Fruit fly (Drosophila melanogaster) whole organism, embryonic: Measurements from ENCODE around the gene PAN3.

Source experiments
- Blimp-1 ChIP-seq: fragments of 200-800 bp; sonication (Bioruptor generic); optimal IDR thresholded peaks from 3 replicates; lab custom pipeline; 2018; ENCODE audit warnings: missing biosample characterization, missing genetic modification characterization, mild to moderate bottlenecking, moderate library complexity, missing genetic modification reagents
- CG10321 ChIP-seq: fragments of 200-800 bp; sonication (Bioruptor generic); IDR thresholded peaks from 2 replicates; pipeline ENCODE4 v1.3.6; 2022; ENCODE audit warnings: missing biosample characterization, missing genetic modification characterization
- CG10366 ChIP-seq: fragments of 200-800 bp; sonication (Bioruptor generic); IDR thresholded peaks from 2 replicates; pipeline ENCODE4 v1.3.6; 2022; ENCODE audit warnings: missing biosample characterization, missing genetic modification characterization
- CG11085 ChIP-seq: fragments of 200-800 bp; sonication (Bioruptor generic); IDR thresholded peaks from 2 replicates; pipeline ENCODE4 v1.3.6; 2022; ENCODE audit warnings: missing biosample characterization, missing genetic modification characterization
- CG14441 ChIP-seq: fragments of 200-800 bp; sonication (Bioruptor generic); IDR thresholded peaks from 2 replicates; pipeline ENCODE4 v1.3.6; 2022; ENCODE audit warnings: missing biosample characterization, missing genetic modification characterization
- CG15011 ChIP-seq: fragments of 200-800 bp; sonication (Bioruptor generic); optimal IDR thresholded peaks from 3 replicates; lab custom pipeline; 2018; ENCODE audit warnings: missing biosample characterization, mild to moderate bottlenecking, missing genetic modification characterization
- CG15073 ChIP-seq: fragments of 200-800 bp; sonication (Bioruptor generic); optimal IDR thresholded peaks from 2 replicates; lab custom pipeline; 2016; ENCODE audit warnings: missing biosample characterization, missing genetic modification characterization
- CG15696 ChIP-seq: fragments of 200-800 bp; sonication (Bioruptor generic); optimal IDR thresholded peaks from 2 replicates; lab custom pipeline; 2019; ENCODE audit warnings: missing biosample characterization, mild to moderate bottlenecking, missing genetic modification characterization, moderate library complexity
- CG17359 ChIP-seq: fragments of 200-800 bp; sonication (Bioruptor generic); optimal IDR thresholded peaks from 3 replicates; lab custom pipeline; 2018; ENCODE audit warnings: missing biosample characterization, mild to moderate bottlenecking, missing genetic modification characterization, moderate library complexity
- CG18476 ChIP-seq: fragments of 200-800 bp; sonication (Bioruptor generic); optimal IDR thresholded peaks from 2 replicates; lab custom pipeline; 2016; ENCODE audit warnings: missing biosample characterization, mild to moderate bottlenecking, missing genetic modification characterization
- CG2678 ChIP-seq: fragments of 200-800 bp; sonication (Bioruptor generic); optimal IDR thresholded peaks from 3 replicates; lab custom pipeline; 2019; ENCODE audit warnings: missing biosample characterization, mild to moderate bottlenecking, missing genetic modification characterization, moderate library complexity
- CG3281 ChIP-seq: fragments of 200-800 bp; sonication (Bioruptor generic); optimal IDR thresholded peaks from 3 replicates; lab custom pipeline; 2017; ENCODE audit warnings: missing biosample characterization, mild to moderate bottlenecking, missing genetic modification characterization
- CG33557 ChIP-seq: fragments of 200-800 bp; sonication (Bioruptor generic); optimal IDR thresholded peaks from 2 replicates; lab custom pipeline; 2019; ENCODE audit warnings: missing biosample characterization, mild to moderate bottlenecking, missing genetic modification characterization, moderate library complexity
- CG34422 ChIP-seq: fragments of 200-800 bp; sonication (Bioruptor generic); IDR thresholded peaks from 3 replicates; pipeline ENCODE4 v1.3.6; 2022; ENCODE audit warnings: missing biosample characterization, missing genetic modification characterization
- CG43689 ChIP-seq: fragments of 200-800 bp; sonication (Bioruptor generic); IDR thresholded peaks from 2 replicates; pipeline ENCODE4 v1.3.6; 2022; ENCODE audit warnings: missing biosample characterization, missing genetic modification characterization
- CG6272 ChIP-seq: fragments of 200-800 bp; sonication (Bioruptor generic); IDR thresholded peaks from 2 replicates; pipeline ENCODE4 v1.3.6; 2022; ENCODE audit warnings: missing biosample characterization, missing genetic modification characterization
- CG7556 ChIP-seq: fragments of 200-800 bp; sonication (Bioruptor generic); optimal IDR thresholded peaks from 2 replicates; lab custom pipeline; 2017; ENCODE audit warnings: missing biosample characterization, mild to moderate bottlenecking, missing genetic modification characterization
- CG8478 ChIP-seq: fragments of >200 bp; optimal IDR thresholded peaks from 2 replicates; lab custom pipeline; 2018
- CG9609 ChIP-seq: fragments of 200-800 bp; sonication (Bioruptor generic); optimal IDR thresholded peaks from 3 replicates; lab custom pipeline; 2016; ENCODE audit warnings: missing biosample characterization, missing genetic modification characterization
- CG9817 ChIP-seq: fragments of 200-800 bp; sonication (Bioruptor generic); optimal IDR thresholded peaks from 2 replicates; lab custom pipeline; 2018; ENCODE audit warnings: missing biosample characterization, mild to moderate bottlenecking, missing genetic modification characterization, moderate library complexity
- CG9876 ChIP-seq: fragments of 200-800 bp; sonication (Bioruptor generic); optimal IDR thresholded peaks from 2 replicates; lab custom pipeline; 2016; ENCODE audit warnings: missing biosample characterization, missing genetic modification characterization
- H15 ChIP-seq: fragments of 200-800 bp; sonication (Bioruptor generic); IDR thresholded peaks from 3 replicates; pipeline ENCODE4 v1.3.6; 2022; ENCODE audit warnings: missing biosample characterization, missing genetic modification characterization
- HHEX ChIP-seq: fragments of 200-800 bp; sonication (Bioruptor generic); optimal IDR thresholded peaks from 3 replicates; lab custom pipeline; 2017; ENCODE audit warnings: missing biosample characterization, mild to moderate bottlenecking, missing genetic modification characterization, missing genetic modification reagents
- Kr ChIP-seq: fragments of 200-800 bp; sonication (Bioruptor generic); optimal IDR thresholded peaks from 2 replicates; lab custom pipeline; 2017; ENCODE audit warnings: missing biosample characterization, mild to moderate bottlenecking, missing genetic modification characterization
- Lhr ChIP-seq: fragments of 200-800 bp; sonication (Bioruptor generic); optimal IDR thresholded peaks from 3 replicates; lab custom pipeline; 2017; ENCODE audit warnings: mild to moderate bottlenecking, missing biosample characterization, missing genetic modification reagents, missing genetic modification characterization
- NC2β ChIP-seq: fragments of 200-800 bp; sonication (Bioruptor generic); optimal IDR thresholded peaks from 2 replicates; lab custom pipeline; 2016; ENCODE audit warnings: missing biosample characterization, missing genetic modification characterization
- Oli ChIP-seq: fragments of 200-800 bp; sonication (Bioruptor generic); optimal IDR thresholded peaks from 2 replicates; lab custom pipeline; 2018; ENCODE audit warnings: missing biosample characterization, mild to moderate bottlenecking, missing genetic modification characterization, moderate library complexity
- Pdp1 ChIP-seq, 2 experiments: fragments of 200-800 bp; sonication (Bioruptor generic); optimal IDR thresholded peaks; 3 replicates each; lab custom pipeline; 2016; ENCODE audit warnings: missing biosample characterization in 2 of 2, missing genetic modification characterization in 2 of 2, mild to moderate bottlenecking in 1 of 2, moderate library complexity in 1 of 2
- Ravus ChIP-seq: fragments of 200-800 bp; sonication (Bioruptor generic); IDR thresholded peaks from 2 replicates; pipeline ENCODE4 v1.3.6; 2022; ENCODE audit warnings: missing biosample characterization, missing genetic modification characterization
- Ssrp ChIP-seq: fragments of 200-800 bp; sonication (Bioruptor generic); optimal IDR thresholded peaks from 2 replicates; lab custom pipeline; 2018; ENCODE audit warnings: missing biosample characterization, mild to moderate bottlenecking, missing genetic modification characterization, moderate library complexity
- Trl ChIP-seq, 3 experiments: fragments of >200 bp in 2 of 3; fragments of 200-800 bp in 1 of 3; sonication (Bioruptor generic) in 1 of 3; optimal IDR thresholded peaks; 2 replicates in 1 of 3; 3 replicates in 2 of 3; lab custom pipeline; 2016 to 2017; ENCODE audit warnings: missing biosample characterization in 1 of 3, missing genetic modification characterization in 1 of 3
- ap ChIP-seq: fragments of 200-800 bp; sonication (Bioruptor generic); IDR thresholded peaks from 2 replicates; pipeline ENCODE4 v1.3.6; 2022; ENCODE audit warnings: missing biosample characterization, missing genetic modification characterization
- az2 ChIP-seq: fragments of 200-800 bp; sonication (Bioruptor generic); optimal IDR thresholded peaks from 3 replicates; lab custom pipeline; 2016; ENCODE audit warnings: missing biosample characterization, missing genetic modification characterization
- bbx ChIP-seq: fragments of 200-800 bp; sonication (Bioruptor generic); IDR thresholded peaks from 2 replicates; pipeline ENCODE4 v1.3.6; 2022; ENCODE audit warnings: missing biosample characterization, missing genetic modification characterization; ENCODE audit not compliant: partially characterized antibody
- br ChIP-seq: fragments of >200 bp; optimal IDR thresholded peaks from 2 replicates; lab custom pipeline; 2017
- cas ChIP-seq: fragments of 200-800 bp; sonication (Bioruptor generic); IDR thresholded peaks from 2 replicates; pipeline ENCODE4 v1.3.6; 2022; ENCODE audit warnings: missing biosample characterization, missing genetic modification characterization
- chn ChIP-seq: fragments of 200-800 bp; sonication (Bioruptor generic); optimal IDR thresholded peaks from 2 replicates; lab custom pipeline; 2016; ENCODE audit warnings: missing biosample characterization, missing genetic modification characterization
- crol ChIP-seq: fragments of 200-800 bp; sonication (Bioruptor generic); IDR thresholded peaks from 2 replicates; pipeline ENCODE4 v1.3.6; 2022; ENCODE audit warnings: missing biosample characterization, missing genetic modification characterization
- dimm ChIP-seq: fragments of 200-800 bp; sonication (Bioruptor generic); IDR thresholded peaks from 2 replicates; pipeline ENCODE4 v1.3.6; 2022; ENCODE audit warnings: missing biosample characterization, missing genetic modification characterization
- ems ChIP-seq: fragments of 200-800 bp; sonication (Bioruptor generic); optimal IDR thresholded peaks from 3 replicates; lab custom pipeline; 2016; ENCODE audit warnings: missing biosample characterization, missing genetic modification characterization
- en ChIP-seq: fragments of 200-800 bp; sonication (Bioruptor generic); optimal IDR thresholded peaks from 2 replicates; lab custom pipeline; 2016; ENCODE audit warnings: missing biosample characterization, missing genetic modification characterization
- ftz-f1 ChIP-seq: fragments of 200-800 bp; sonication (Bioruptor generic); optimal IDR thresholded peaks from 2 replicates; lab custom pipeline; 2016; ENCODE audit warnings: missing biosample characterization, missing genetic modification characterization
- gcm2 ChIP-seq: fragments of 200-800 bp; sonication (Bioruptor generic); optimal IDR thresholded peaks from 2 replicates; lab custom pipeline; 2016; ENCODE audit warnings: missing biosample characterization, missing genetic modification characterization
- her ChIP-seq: fragments of 200-800 bp; sonication (Bioruptor generic); optimal IDR thresholded peaks from 2 replicates; lab custom pipeline; 2016; ENCODE audit warnings: missing biosample characterization, missing genetic modification characterization
- kay ChIP-seq: fragments of 200-800 bp; sonication (Bioruptor generic); optimal IDR thresholded peaks from 2 replicates; lab custom pipeline; 2016; ENCODE audit warnings: missing biosample characterization, missing genetic modification characterization
- run ChIP-seq: fragments of 200-800 bp; sonication (Bioruptor generic); optimal IDR thresholded peaks from 3 replicates; lab custom pipeline; 2018; ENCODE audit warnings: missing biosample characterization, mild to moderate bottlenecking, missing genetic modification characterization
- sens ChIP-seq: fragments of 200-800 bp; sonication (Bioruptor generic); peaks from one replicate; lab custom pipeline; 2016; ENCODE audit warnings: missing biosample characterization, missing genetic modification characterization
- sima ChIP-seq: fragments of 200-800 bp; sonication (Bioruptor generic); optimal IDR thresholded peaks from 2 replicates; lab custom pipeline; 2016; ENCODE audit warnings: missing biosample characterization, missing genetic modification characterization
- stc ChIP-seq: fragments of 200-800 bp; sonication (Bioruptor generic); IDR thresholded peaks from 2 replicates; pipeline ENCODE4 v1.3.6; 2022; ENCODE audit warnings: missing biosample characterization, missing genetic modification characterization
- wdn ChIP-seq: fragments of 200-800 bp; sonication (Bioruptor generic); IDR thresholded peaks from 2 replicates; pipeline ENCODE4 v1.3.6; 2022; ENCODE audit warnings: missing biosample characterization, missing genetic modification characterization

The PAN3 gene

dm6 chr3L:3052110-3052871, 18.6 kb upstream of the PAN3 start, which contains the start of gene CG1271 (continued):
- TF ChIP-seq HHEX (GFP tag; lab: Kevin White, UChicago) (peak; percentile 51), Ssrp (tag; lab: Kevin White, UChicago) (peak; percentile 30), CG8478 (lab: Kevin White, UChicago) (no peak), Pdp1 (GFP tag; optimal IDR thresholded peaks at IDR 0.05; lab: Kevin White, UChicago) (peak; percentile 61 to 68), CG10321 (GFP tag; lab: Robert Waterston, UW) (no peak), br (lab: Kevin White, UChicago) (no peak), her (GFP tag; lab: Kevin White, UChicago) (peak; percentile 51), sima (no peak), crol (GFP tag; lab: Robert Waterston, UW) (no peak), CG7556 (peak; percentile 41), Kr (no peak), Oli (tag; lab: Kevin White, UChicago) (no peak), kay (GFP tag; lab: Kevin White, UChicago) (peak; percentile 65), CG2678 (peak; percentile 81), Ravus (GFP tag; lab: Robert Waterston, UW) (0 out of 2 replicates have a peak, but pooled peaks have one; percentile 3), run (tag; lab: Kevin White, UChicago) (no peak), gcm2 (GFP tag; lab: Kevin White, UChicago) (peak; percentile 23), Lhr (GFP tag; lab: Kevin White, UChicago) (peak; percentile 32), NC2β (peak; percentile 27), dimm (GFP tag; lab: Robert Waterston, UW) (no peak), CG18476 (peak; percentile 52), stc (GFP tag; lab: Robert Waterston, UW) (no peak), H15 (no peak), CG9817 (tag; lab: Kevin White, UChicago) (peak; percentile 45), CG15696 (tag; lab: Kevin White, UChicago) (peak; percentile 40), ftz-f1 (GFP tag; lab: Kevin White, UChicago) (no peak), CG15073 (GFP tag; lab: Kevin White, UChicago) (no peak), bbx (GFP tag; lab: Robert Waterston, UW) (no peak), cas (GFP tag; lab: Robert Waterston, UW) (no peak), en (GFP tag; lab: Kevin White, UChicago) (peak; percentile 34), CG17359 (tag; lab: Kevin White, UChicago) (peak; percentile 60), ap (GFP tag; lab: Robert Waterston, UW) (no peak), CG33557 (GFP tag; lab: Kevin White, UChicago) (peak; percentile 48), chn (GFP tag; lab: Kevin White, UChicago) (peak; percentile 53), az2 (GFP tag; lab: Kevin White, UChicago) (peak; percentile 41), CG10366 (GFP tag; lab: Robert Waterston, UW) (no peak; the same call in 1 of the 2 replicates), CG6272 (GFP tag; lab: Robert Waterston, UW) (0 out of 2 replicates have a peak, but pooled peaks have one; percentile 37), CG15011 (GFP tag; lab: Kevin White, UChicago) (peak; percentile 23), CG9609 (GFP tag; lab: Kevin White, UChicago) (peak; percentile 40), CG34422 (GFP tag; lab: Robert Waterston, UW) (0 out of 3 replicates have a peak, but pooled peaks have one; percentile 55), CG11085 (GFP tag; lab: Robert Waterston, UW) (no peak), CG9876 (no peak), CG3281 (peak; percentile 74), CG14441 (GFP tag; lab: Robert Waterston, UW) (peak; percentile 53; the same call in 1 of the 2 replicates), CG43689 (GFP tag; lab: Robert Waterston, UW) (no peak), ems (GFP tag; lab: Kevin White, UChicago) (peak; percentile 77), Trl (optimal IDR thresholded peaks at IDR 0.05; lab: Kevin White, UChicago) (no peak), Trl (GFP tag; optimal IDR thresholded peaks at IDR 0.05; lab: Kevin White, UChicago) (peak; percentile 73), sens (GFP tag; lab: Kevin White, UChicago) (peak; percentile 85), wdn (GFP tag; lab: Robert Waterston, UW) (peak; percentile 15; the same call in 1 of the 2 replicates), Blimp-1 (GFP tag; lab: Kevin White, UChicago) (peak; percentile 46)
